Worm (Caenorhabditis elegans): ENCODE measurements around the gene ZK622.1.

Gene ZK622.1

ce11 chrII:5344775-5345174 is 51.2 kb downstream of the ZK622.1 start, which contains the start of gene F09E5.14:
Gene F09E5.14, minus strand, starts transcription at chrII:5344875.
- TF ChIP-seq lin-13 (GFP tag; optimal IDR thresholded peaks at IDR 0.05) (no peak), aly-2 (tag; optimal IDR thresholded peaks at IDR 0.05) (no peak), ztf-11 (tag; optimal IDR thresholded peaks at IDR 0.05) (no peak), ztf-4 (tag; optimal IDR thresholded peaks at IDR 0.05) (no peak), lsy-2 (tag; optimal IDR thresholded peaks at IDR 0.05) (no peak), mdl-1 (tag; optimal IDR thresholded peaks at IDR 0.05) (no peak), zag-1 (tag; optimal IDR thresholded peaks at IDR 0.05) (no peak), crh-2 (tag; optimal IDR thresholded peaks at IDR 0.05) (no peak), nhr-129 (tag; optimal IDR thresholded peaks at IDR 0.05) (no peak), sem-4 (tag; optimal IDR thresholded peaks at IDR 0.05) (no peak), nhr-11 (tag; optimal IDR thresholded peaks at IDR 0.05) (no peak), ztf-1 (GFP tag; conservative IDR thresholded peaks at IDR 0.05) (no peak), ceh-82 (tag; optimal IDR thresholded peaks at IDR 0.05) (no peak), nhr-25 (tag; optimal IDR thresholded peaks at IDR 0.05) (no peak), nhr-237 (tag; optimal IDR thresholded peaks at IDR 0.05) (no peak), C34F6.9 (tag; optimal IDR thresholded peaks at IDR 0.05) (no peak), fos-1 (tag; optimal IDR thresholded peaks at IDR 0.05) (no peak), sma-9 (GFP tag; optimal IDR thresholded peaks at IDR 0.05) (no peak), sma-9 (tag; optimal IDR thresholded peaks at IDR 0.05) (no peak), dmd-4 (tag; optimal IDR thresholded peaks at IDR 0.05) (no peak), R02D3.7 (tag; optimal IDR thresholded peaks at IDR 0.05) (no peak)
